Fruit fly (Drosophila melanogaster) whole organism, embryonic: ENCODE results near the gene Tango5.

Experiments
- Abd-B ChIP-seq: fragments of 200-800 bp; sonication (Bioruptor generic); optimal IDR thresholded peaks from 2 replicates; lab custom pipeline; 2018; ENCODE audit warnings: missing biosample characterization, mild to moderate bottlenecking, missing genetic modification characterization, moderate library complexity
- CG10267 ChIP-seq: fragments of 200-800 bp; sonication (Bioruptor generic); optimal IDR thresholded peaks from 2 replicates; lab custom pipeline; 2018; ENCODE audit warnings: missing biosample characterization, mild to moderate bottlenecking, missing genetic modification characterization, moderate library complexity
- CG11247 ChIP-seq: fragments of 200-800 bp; sonication (Bioruptor generic); IDR thresholded peaks from 2 replicates; pipeline ENCODE4 v1.3.6; 2022; ENCODE audit warnings: missing biosample characterization, missing genetic modification characterization
- CG11398 ChIP-seq: fragments of 200-800 bp; sonication (Bioruptor generic); optimal IDR thresholded peaks from 2 replicates; lab custom pipeline; 2016; ENCODE audit warnings: missing biosample characterization, missing genetic modification characterization
- CG11695 ChIP-seq: fragments of 200-800 bp; sonication (Bioruptor generic); IDR thresholded peaks from 3 replicates; pipeline ENCODE4 v1.3.6; 2022; ENCODE audit warnings: missing biosample characterization, missing genetic modification characterization
- CG12391 ChIP-seq: fragments of 200-800 bp; sonication (Bioruptor generic); optimal IDR thresholded peaks from 3 replicates; lab custom pipeline; 2018; ENCODE audit warnings: missing biosample characterization, mild to moderate bottlenecking, missing genetic modification characterization, moderate library complexity
- CG14860 ChIP-seq: fragments of 200-800 bp; sonication (Bioruptor generic); IDR thresholded peaks from 3 replicates; pipeline ENCODE4 v1.3.6; 2022; ENCODE audit warnings: missing biosample characterization, missing genetic modification characterization; ENCODE audit not compliant: partially characterized antibody
- CG1602 ChIP-seq: fragments of 200-800 bp; sonication (Bioruptor generic); optimal IDR thresholded peaks from 3 replicates; lab custom pipeline; 2016; ENCODE audit warnings: missing biosample characterization, missing genetic modification characterization
- CG16863 ChIP-seq: fragments of 200-800 bp; sonication (Bioruptor generic); optimal IDR thresholded peaks from 3 replicates; lab custom pipeline; 2016; ENCODE audit warnings: missing biosample characterization, missing genetic modification characterization
- CG17802 ChIP-seq: fragments of 200-800 bp; sonication (Bioruptor generic); optimal IDR thresholded peaks from 2 replicates; lab custom pipeline; 2018; ENCODE audit warnings: missing biosample characterization, mild to moderate bottlenecking, missing genetic modification characterization, moderate library complexity
- CG17829 ChIP-seq: fragments of 200-800 bp; optimal IDR thresholded peaks from 2 replicates; lab custom pipeline; 2019; ENCODE audit warnings: missing biosample characterization, mild to moderate bottlenecking, missing genetic modification characterization, moderate library complexity
- CG1832 ChIP-seq: fragments of 200-800 bp; sonication (Bioruptor generic); optimal IDR thresholded peaks from 2 replicates; lab custom pipeline; 2017; ENCODE audit warnings: missing biosample characterization, mild to moderate bottlenecking, missing genetic modification characterization, inconsistent platforms
- CG32532 ChIP-seq: fragments of 200-800 bp; sonication (Bioruptor generic); IDR thresholded peaks from 2 replicates; pipeline ENCODE4 v1.3.6; 2022; ENCODE audit warnings: missing biosample characterization, missing genetic modification characterization
- CG4404 ChIP-seq: fragments of 200-800 bp; sonication (Bioruptor generic); IDR thresholded peaks from 2 replicates; pipeline ENCODE4 v1.3.6; 2022; ENCODE audit warnings: missing biosample characterization, missing genetic modification characterization
- CG4707 ChIP-seq: fragments of 200-800 bp; sonication (Bioruptor generic); optimal IDR thresholded peaks from 2 replicates; lab custom pipeline; 2018; ENCODE audit warnings: missing biosample characterization, mild to moderate bottlenecking, missing genetic modification characterization, moderate library complexity
- CG4854 ChIP-seq: fragments of 200-800 bp; sonication (Bioruptor generic); optimal IDR thresholded peaks from 2 replicates; lab custom pipeline; 2016; ENCODE audit warnings: missing biosample characterization, missing genetic modification characterization, inconsistent platforms
- CG6272 ChIP-seq: fragments of 200-800 bp; sonication (Bioruptor generic); IDR thresholded peaks from 2 replicates; pipeline ENCODE4 v1.3.6; 2022; ENCODE audit warnings: missing biosample characterization, missing genetic modification characterization
- CG6791 ChIP-seq: fragments of 200-800 bp; sonication (Bioruptor generic); IDR thresholded peaks from 3 replicates; pipeline ENCODE4 v1.3.6; 2022; ENCODE audit warnings: missing biosample characterization, missing genetic modification characterization; ENCODE audit not compliant: partially characterized antibody
- CG7357 ChIP-seq: fragments of 200-800 bp; sonication (Bioruptor generic); IDR thresholded peaks from 3 replicates; pipeline ENCODE4 v1.3.6; 2022; ENCODE audit warnings: missing biosample characterization, missing genetic modification characterization
- CG9215 ChIP-seq: fragments of 200-800 bp; sonication (Bioruptor generic); IDR thresholded peaks from 2 replicates; pipeline ENCODE4 v1.3.6; 2022; ENCODE audit warnings: missing biosample characterization, missing genetic modification characterization
- CoRest ChIP-seq: fragments of 200-800 bp; sonication (Bioruptor generic); optimal IDR thresholded peaks from 3 replicates; lab custom pipeline; 2018; ENCODE audit warnings: missing biosample characterization, mild to moderate bottlenecking, missing genetic modification characterization, moderate library complexity
- Dip3 ChIP-seq: fragments of 200-800 bp; sonication (Bioruptor generic); optimal IDR thresholded peaks from 3 replicates; lab custom pipeline; 2016; ENCODE audit warnings: missing biosample characterization, missing genetic modification characterization
- E2f1 ChIP-seq: fragments of 200-800 bp; sonication (Bioruptor generic); IDR thresholded peaks from 2 replicates; pipeline ENCODE4 v1.3.6; 2022; ENCODE audit warnings: missing biosample characterization, missing genetic modification characterization
- E2f2 ChIP-seq: fragments of 200-800 bp; sonication (Bioruptor generic); IDR thresholded peaks from 2 replicates; pipeline ENCODE4 v1.3.6; 2022; ENCODE audit warnings: missing biosample characterization, missing genetic modification characterization
- Fer2 ChIP-seq: fragments of 200-800 bp; sonication (Bioruptor generic); optimal IDR thresholded peaks from 2 replicates; lab custom pipeline; 2018; ENCODE audit warnings: missing biosample characterization, mild to moderate bottlenecking, missing genetic modification characterization, moderate library complexity
- Fer3 ChIP-seq: fragments of 200-800 bp; sonication (Bioruptor generic); optimal IDR thresholded peaks from 2 replicates; lab custom pipeline; 2018; ENCODE audit warnings: missing biosample characterization, mild to moderate bottlenecking, missing genetic modification characterization, moderate library complexity
- HLHmδ ChIP-seq: fragments of 200-800 bp; sonication (Bioruptor generic); optimal IDR thresholded peaks from 2 replicates; lab custom pipeline; 2018; ENCODE audit warnings: missing biosample characterization, mild to moderate bottlenecking, missing genetic modification characterization, moderate library complexity
- Hand ChIP-seq: fragments of 200-800 bp; sonication (Bioruptor generic); optimal IDR thresholded peaks from 2 replicates; lab custom pipeline; 2017; ENCODE audit warnings: mild to moderate bottlenecking, missing biosample characterization, missing genetic modification reagents, missing genetic modification characterization
- Hmr ChIP-seq: fragments of 200-800 bp; sonication (Bioruptor generic); optimal IDR thresholded peaks from 3 replicates; lab custom pipeline; 2017; ENCODE audit warnings: mild to moderate bottlenecking, missing biosample characterization, missing genetic modification reagents, missing genetic modification characterization
- Hr39 ChIP-seq: fragments of >200 bp; optimal IDR thresholded peaks from 2 replicates; lab custom pipeline; 2017
- Med ChIP-seq: fragments of 200-800 bp; sonication (Bioruptor generic); peaks from one replicate; lab custom pipeline; 2016; ENCODE audit warnings: missing biosample characterization, missing genetic modification characterization, mild to moderate bottlenecking, inconsistent platforms, moderate library complexity
- Opbp ChIP-seq: fragments of 200-800 bp; sonication (Bioruptor generic); IDR thresholded peaks from 3 replicates; pipeline ENCODE4 v1.3.6; 2022; ENCODE audit warnings: missing biosample characterization, missing genetic modification characterization; ENCODE audit not compliant: partially characterized antibody
- Rfx ChIP-seq: fragments of 200-800 bp; sonication (Bioruptor generic); IDR thresholded peaks from 2 replicates; pipeline ENCODE4 v1.3.6; 2022; ENCODE audit warnings: missing biosample characterization, missing genetic modification characterization
- bcd ChIP-seq: fragments of 200-800 bp; sonication (Bioruptor generic); optimal IDR thresholded peaks from 2 replicates; lab custom pipeline; 2017; ENCODE audit warnings: missing biosample characterization, mild to moderate bottlenecking, missing genetic modification characterization
- br ChIP-seq: fragments of >200 bp; optimal IDR thresholded peaks from 2 replicates; lab custom pipeline; 2017
- chif ChIP-seq, 2 experiments: fragments of 200-800 bp; sonication (Bioruptor generic); optimal IDR thresholded peaks; 3 replicates each; lab custom pipeline; 2016; ENCODE audit warnings: missing biosample characterization in 2 of 2, missing genetic modification characterization in 2 of 2
- chm ChIP-seq: fragments of 200-800 bp; sonication (Bioruptor generic); IDR thresholded peaks from 2 replicates; pipeline ENCODE4 v1.3.6; 2022; ENCODE audit warnings: missing biosample characterization, missing genetic modification characterization
- corto ChIP-seq: fragments of 200-800 bp; sonication (Bioruptor generic); optimal IDR thresholded peaks from 2 replicates; lab custom pipeline; 2016; ENCODE audit warnings: missing biosample characterization, mild to moderate bottlenecking, missing genetic modification characterization, moderate library complexity
- dimm ChIP-seq: fragments of 200-800 bp; sonication (Bioruptor generic); IDR thresholded peaks from 2 replicates; pipeline ENCODE4 v1.3.6; 2022; ENCODE audit warnings: missing biosample characterization, missing genetic modification characterization
- dpn ChIP-seq, 2 experiments: fragments of 200-800 bp; sonication (Bioruptor generic); optimal IDR thresholded peaks; 3 replicates each; lab custom pipeline; 2016; ENCODE audit warnings: missing biosample characterization in 2 of 2, missing genetic modification characterization in 2 of 2
- dysf ChIP-seq: fragments of 200-800 bp; sonication (Bioruptor generic); IDR thresholded peaks from 3 replicates; pipeline ENCODE4 v1.3.6; 2022; ENCODE audit warnings: missing biosample characterization, missing genetic modification characterization
- esg ChIP-seq: fragments of 200-800 bp; sonication (Bioruptor generic); conservative IDR thresholded peaks from 2 replicates; pipeline ENCODE4 v1.3.6; 2022; ENCODE audit warnings: missing biosample characterization, missing genetic modification characterization
- fu2 ChIP-seq: fragments of 200-800 bp; sonication (Bioruptor generic); optimal IDR thresholded peaks from 2 replicates; lab custom pipeline; 2016; ENCODE audit warnings: missing biosample characterization, missing genetic modification characterization
- gcm2 ChIP-seq: fragments of 200-800 bp; sonication (Bioruptor generic); optimal IDR thresholded peaks from 2 replicates; lab custom pipeline; 2016; ENCODE audit warnings: missing biosample characterization, missing genetic modification characterization
- gt ChIP-seq: fragments of 200-800 bp; sonication (Bioruptor generic); IDR thresholded peaks from 2 replicates; pipeline ENCODE4 v1.3.6; 2022; ENCODE audit warnings: missing biosample characterization, missing genetic modification characterization
- kni ChIP-seq: fragments of 200-800 bp; sonication (Bioruptor generic); optimal IDR thresholded peaks from 3 replicates; lab custom pipeline; 2017; ENCODE audit warnings: mild to moderate bottlenecking, missing biosample characterization, missing genetic modification reagents, missing genetic modification characterization
- lola ChIP-seq, 3 experiments: fragments of >200 bp in 2 of 3; fragments of 200-800 bp in 1 of 3; sonication (Bioruptor generic) in 1 of 3; optimal IDR thresholded peaks; 2 replicates each; lab custom pipeline; 2017 to 2019; ENCODE audit warnings: missing biosample characterization in 3 of 3, missing genetic modification characterization in 3 of 3, mild to moderate bottlenecking in 1 of 3, moderate library complexity in 1 of 3
- luna ChIP-seq: fragments of 200-800 bp; sonication (Bioruptor generic); optimal IDR thresholded peaks from 2 replicates; lab custom pipeline; 2016; ENCODE audit warnings: missing biosample characterization, missing genetic modification characterization
- mirr ChIP-seq: fragments of 200-800 bp; sonication (Bioruptor generic); optimal IDR thresholded peaks from 3 replicates; lab custom pipeline; 2018; ENCODE audit warnings: missing biosample characterization, mild to moderate bottlenecking, missing genetic modification characterization
- nau ChIP-seq: fragments of 200-800 bp; sonication (Bioruptor generic); optimal IDR thresholded peaks from 3 replicates; lab custom pipeline; 2017; ENCODE audit warnings: missing biosample characterization, mild to moderate bottlenecking, missing genetic modification characterization, missing genetic modification reagents
- trem ChIP-seq: fragments of 200-800 bp; optimal IDR thresholded peaks from 3 replicates; lab custom pipeline; 2019; ENCODE audit warnings: missing biosample characterization, mild to moderate bottlenecking, missing genetic modification characterization, moderate library complexity
- vfl ChIP-seq: fragments of 200-800 bp; sonication (Bioruptor generic); optimal IDR thresholded peaks from 2 replicates; lab custom pipeline; 2016; ENCODE audit warnings: missing biosample characterization, missing genetic modification characterization
- yki ChIP-seq: fragments of >200 bp; optimal IDR thresholded peaks from 3 replicates; lab custom pipeline; 2018

Gene Tango5

dm6 chrX:10744315-10744767 lies 19.9 kb downstream of the Tango5 start, which contains the start of gene ras (continued):
- TF ChIP-seq kni (GFP tag; lab: Kevin White, UChicago) (no peak), CG4854 (GFP tag; lab: Kevin White, UChicago) (no peak), CG4707 (GFP tag; lab: Kevin White, UChicago) (no peak), CG4404 (GFP tag; lab: Robert Waterston, UW) (no peak), CoRest (tag; lab: Kevin White, UChicago) (no peak), Fer3 (tag; lab: Kevin White, UChicago) (no peak), Opbp (no peak), Fer2 (no peak), lola (GFP tag; optimal IDR thresholded peaks at IDR 0.05; lab: Kevin White, UChicago) (no peak), CG10267 (tag; lab: Kevin White, UChicago) (no peak), CG1602 (GFP tag; lab: Kevin White, UChicago) (no peak), Hand (GFP tag; lab: Kevin White, UChicago) (no peak), luna (peak; percentile 14), gt (GFP tag; lab: Robert Waterston, UW) (no peak), CG6791 (no peak), corto (GFP tag; lab: Kevin White, UChicago) (no peak), CG11247 (GFP tag; lab: Robert Waterston, UW) (no peak), CG14860 (GFP tag; lab: Robert Waterston, UW) (no peak), chm (GFP tag; lab: Robert Waterston, UW) (no peak), chif (GFP tag; optimal IDR thresholded peaks at IDR 0.05; lab: Kevin White, UChicago) (no peak), nau (GFP tag; lab: Kevin White, UChicago) (no peak), Abd-B (GFP tag; lab: Kevin White, UChicago) (no peak), br (lab: Kevin White, UChicago) (no peak), CG17829 (tag; lab: Kevin White, UChicago) (no peak), yki (no peak), CG32532 (no peak), dysf (GFP tag; lab: Robert Waterston, UW) (no peak), E2f2 (GFP tag; lab: Robert Waterston, UW) (no peak), vfl (GFP tag; lab: Kevin White, UChicago) (no peak), Dip3 (GFP tag; lab: Kevin White, UChicago) (no peak), Hr39 (no peak), trem (no peak), HLHmδ (no peak), esg (no peak), Hmr (GFP tag; lab: Kevin White, UChicago) (no peak), CG7357 (no peak), CG16863 (GFP tag; lab: Kevin White, UChicago) (no peak), fu2 (GFP tag; lab: Kevin White, UChicago) (no peak), bcd (GFP tag; lab: Kevin White, UChicago) (no peak), gcm2 (GFP tag; lab: Kevin White, UChicago) (no peak), CG6272 (no peak), CG11695 (GFP tag; lab: Robert Waterston, UW) (no peak), Rfx (GFP tag; lab: Robert Waterston, UW) (no peak), dimm (GFP tag; lab: Robert Waterston, UW) (no peak), CG1832 (no peak), CG12391 (no peak), Med (GFP tag; lab: Kevin White, UChicago) (peak; percentile 84), CG9215 (GFP tag; lab: Robert Waterston, UW) (no peak), CG17802 (tag; lab: Kevin White, UChicago) (no peak), mirr (GFP tag; lab: Kevin White, UChicago) (no peak), dpn (GFP tag; optimal IDR thresholded peaks at IDR 0.05; lab: Kevin White, UChicago) (no peak), CG11398 (GFP tag; lab: Kevin White, UChicago) (no peak), E2f1 (GFP tag; lab: Robert Waterston, UW) (no peak)
